Worm (Caenorhabditis elegans) whole organism, L4/young adult: ENCODE results near the gene sdc-1.

Source experiments
- W03F9.2 ChIP-seq: fragments of 150-350 bp; optimal IDR thresholded peaks from 2 replicates; lab custom pipeline; 2014; ENCODE audit warnings: missing biosample characterization, missing genetic modification characterization
- dao-5 ChIP-seq: sonication (generic microtip); optimal IDR thresholded peaks from 2 replicates; lab custom pipeline; 2016; ENCODE audit warnings: missing genotype, missing genetic modification characterization, moderate library complexity, missing compliant biosample characterization
- him-1 ChIP-seq: sonication (generic microtip); optimal IDR thresholded peaks from 2 replicates; lab custom pipeline; 2016; ENCODE audit warnings: missing genotype, missing genetic modification reagents, missing genetic modification characterization, missing compliant biosample characterization

ce11 chrX:16324222-16324621 lies 48.7 kb downstream of the sdc-1 start:
- TF ChIP-seq him-1 (tag; lab: Kevin White, UChicago), result no peak
- no peak for TF ChIP-seq dao-5 (tag; lab: Kevin White, UChicago)
- no peak for TF ChIP-seq W03F9.2 (tag; lab: Kevin White, UChicago)
